Fruit fly (Drosophila melanogaster) whole organism, embryonic: ENCODE measurements around the gene frj.

Experiments used
- ATbp ChIP-seq: fragments of 200-800 bp; sonication (Bioruptor generic); optimal IDR thresholded peaks from 2 replicates; lab custom pipeline; 2017; ENCODE audit warnings: missing biosample characterization, mild to moderate bottlenecking, missing genetic modification characterization, missing genetic modification reagents
- Asciz ChIP-seq: fragments of 200-800 bp; sonication (Bioruptor generic); optimal IDR thresholded peaks from 2 replicates; lab custom pipeline; 2017; ENCODE audit warnings: missing biosample characterization, mild to moderate bottlenecking, missing genetic modification characterization, missing genetic modification reagents
- CG10321 ChIP-seq: fragments of 200-800 bp; sonication (Bioruptor generic); IDR thresholded peaks from 2 replicates; pipeline ENCODE4 v1.3.6; 2022; ENCODE audit warnings: missing biosample characterization, missing genetic modification characterization
- CG12391 ChIP-seq: fragments of 200-800 bp; sonication (Bioruptor generic); optimal IDR thresholded peaks from 3 replicates; lab custom pipeline; 2018; ENCODE audit warnings: missing biosample characterization, mild to moderate bottlenecking, missing genetic modification characterization, moderate library complexity
- CG14860 ChIP-seq: fragments of 200-800 bp; sonication (Bioruptor generic); IDR thresholded peaks from 3 replicates; pipeline ENCODE4 v1.3.6; 2022; ENCODE audit warnings: missing biosample characterization, missing genetic modification characterization; ENCODE audit not compliant: partially characterized antibody
- CG15696 ChIP-seq: fragments of 200-800 bp; sonication (Bioruptor generic); optimal IDR thresholded peaks from 2 replicates; lab custom pipeline; 2019; ENCODE audit warnings: missing biosample characterization, mild to moderate bottlenecking, missing genetic modification characterization, moderate library complexity
- CG17612 ChIP-seq: fragments of 200-800 bp; sonication (Bioruptor generic); IDR thresholded peaks from 2 replicates; pipeline ENCODE4 v1.3.6; 2022; ENCODE audit warnings: missing biosample characterization, missing genetic modification characterization
- CG18764 ChIP-seq: fragments of 200-800 bp; sonication (Bioruptor generic); optimal IDR thresholded peaks from 3 replicates; lab custom pipeline; 2016; ENCODE audit warnings: missing biosample characterization, missing genetic modification characterization
- CG2678 ChIP-seq: fragments of 200-800 bp; sonication (Bioruptor generic); optimal IDR thresholded peaks from 3 replicates; lab custom pipeline; 2019; ENCODE audit warnings: missing biosample characterization, mild to moderate bottlenecking, missing genetic modification characterization, moderate library complexity
- CG2712 ChIP-seq: fragments of 200-800 bp; optimal IDR thresholded peaks from 3 replicates; lab custom pipeline; 2019; ENCODE audit warnings: missing biosample characterization, mild to moderate bottlenecking, missing genetic modification characterization, moderate library complexity
- CG31388 ChIP-seq: fragments of 200-800 bp; sonication (Bioruptor generic); optimal IDR thresholded peaks from 2 replicates; lab custom pipeline; 2016; ENCODE audit warnings: missing biosample characterization, missing genetic modification characterization
- CG3407 ChIP-seq: fragments of 200-800 bp; sonication (Bioruptor generic); optimal IDR thresholded peaks from 2 replicates; lab custom pipeline; 2018; ENCODE audit warnings: missing biosample characterization, mild to moderate bottlenecking, missing genetic modification characterization
- CG34376 ChIP-seq: fragments of 200-800 bp; sonication (Bioruptor generic); optimal IDR thresholded peaks from 2 replicates; lab custom pipeline; 2018; ENCODE audit warnings: missing biosample characterization, mild to moderate bottlenecking, missing genetic modification characterization
- CG6683 ChIP-seq: fragments of 200-800 bp; sonication (Bioruptor generic); optimal IDR thresholded peaks from 2 replicates; lab custom pipeline; 2017; ENCODE audit warnings: missing biosample characterization, mild to moderate bottlenecking, missing genetic modification characterization, missing genetic modification reagents
- CG8290 ChIP-seq, 3 experiments: fragments of 200-800 bp; sonication (Bioruptor generic); optimal IDR thresholded peaks; 2 replicates each; lab custom pipeline; 2016 to 2019; ENCODE audit warnings: missing biosample characterization in 3 of 3, missing genetic modification characterization in 3 of 3, mild to moderate bottlenecking in 2 of 3, moderate library complexity in 1 of 3
- CG9437 ChIP-seq: fragments of 200-800 bp; sonication (Bioruptor generic); optimal IDR thresholded peaks from 2 replicates; lab custom pipeline; 2018; ENCODE audit warnings: missing biosample characterization, mild to moderate bottlenecking, missing genetic modification characterization
- Dll ChIP-seq: fragments of 200-800 bp; sonication (Bioruptor generic); IDR thresholded peaks from 4 replicates; pipeline ENCODE4 v1.3.6; 2022; ENCODE audit warnings: missing biosample characterization, missing genetic modification characterization; ENCODE audit not compliant: partially characterized antibody
- Dref ChIP-seq: fragments of 200-800 bp; sonication (Bioruptor generic); IDR thresholded peaks from 2 replicates; pipeline ENCODE4 v1.3.6; 2022; ENCODE audit warnings: missing biosample characterization, missing genetic modification characterization
- Ets65A ChIP-seq: fragments of 200-800 bp; sonication (Bioruptor generic); peaks from one replicate; lab custom pipeline; 2016; ENCODE audit warnings: missing biosample characterization, missing genetic modification characterization
- H15 ChIP-seq: fragments of 200-800 bp; sonication (Bioruptor generic); IDR thresholded peaks from 3 replicates; pipeline ENCODE4 v1.3.6; 2022; ENCODE audit warnings: missing biosample characterization, missing genetic modification characterization
- HLHmδ ChIP-seq: fragments of 200-800 bp; sonication (Bioruptor generic); optimal IDR thresholded peaks from 2 replicates; lab custom pipeline; 2018; ENCODE audit warnings: missing biosample characterization, mild to moderate bottlenecking, missing genetic modification characterization, moderate library complexity
- Hr3 ChIP-seq: fragments of 200-800 bp; sonication (Bioruptor generic); optimal IDR thresholded peaks from 3 replicates; lab custom pipeline; 2016; ENCODE audit warnings: missing biosample characterization, missing genetic modification characterization
- Kr ChIP-seq: fragments of 200-800 bp; sonication (Bioruptor generic); optimal IDR thresholded peaks from 2 replicates; lab custom pipeline; 2017; ENCODE audit warnings: missing biosample characterization, mild to moderate bottlenecking, missing genetic modification characterization
- Lpt ChIP-seq: fragments of >200 bp; optimal IDR thresholded peaks from 2 replicates; lab custom pipeline; 2018; ENCODE audit warnings: missing biosample characterization, missing genetic modification characterization
- NK7.1 ChIP-seq: fragments of 200-800 bp; sonication (Bioruptor generic); optimal IDR thresholded peaks from 3 replicates; lab custom pipeline; 2016; ENCODE audit warnings: missing biosample characterization, missing genetic modification characterization
- Nf-YC ChIP-seq: fragments of 200-800 bp; optimal IDR thresholded peaks from 3 replicates; lab custom pipeline; 2019; ENCODE audit warnings: missing biosample characterization, mild to moderate bottlenecking, missing genetic modification characterization, moderate library complexity
- NfI ChIP-seq: fragments of 200-800 bp; sonication (Bioruptor generic); optimal IDR thresholded peaks from 3 replicates; lab custom pipeline; 2018; ENCODE audit warnings: missing biosample characterization, mild to moderate bottlenecking, missing genetic modification characterization, moderate library complexity
- Rx ChIP-seq: fragments of 200-800 bp; sonication (Bioruptor generic); IDR thresholded peaks from 2 replicates; pipeline ENCODE4 v1.3.6; 2022; ENCODE audit warnings: missing biosample characterization, missing genetic modification characterization
- Scr ChIP-seq: fragments of 200-800 bp; sonication (Bioruptor generic); IDR thresholded peaks from 2 replicates; pipeline ENCODE4 v1.3.6; 2022; ENCODE audit warnings: missing biosample characterization, missing genetic modification characterization; ENCODE audit not compliant: partially characterized antibody
- Sin3A ChIP-seq: fragments of >200 bp; optimal IDR thresholded peaks from 2 replicates; lab custom pipeline; 2018
- Stat92E ChIP-seq, 3 experiments: fragments of >200 bp in 2 of 3; fragments of 200-800 bp in 1 of 3; sonication (Bioruptor generic) in 1 of 3; optimal IDR thresholded peaks; 2 replicates each; lab custom pipeline; 2017 to 2019; ENCODE audit warnings: missing biosample characterization in 3 of 3, missing genetic modification characterization in 3 of 3, mild to moderate bottlenecking in 1 of 3, moderate library complexity in 1 of 3
- Xrp1 ChIP-seq: fragments of 200-800 bp; sonication (Bioruptor generic); IDR thresholded peaks from 2 replicates; pipeline ENCODE4 v1.3.6; 2022; ENCODE audit warnings: missing biosample characterization, missing genetic modification characterization
- abd-A ChIP-seq: fragments of 200-800 bp; sonication (Bioruptor generic); optimal IDR thresholded peaks from 3 replicates; lab custom pipeline; 2019; ENCODE audit warnings: missing biosample characterization, mild to moderate bottlenecking, missing genetic modification characterization, moderate library complexity
- cad ChIP-seq: fragments of >200 bp; optimal IDR thresholded peaks from 2 replicates; lab custom pipeline; 2017; ENCODE audit warnings: missing biosample characterization, missing genetic modification characterization
- croc ChIP-seq: fragments of 200-800 bp; sonication (Bioruptor generic); conservative IDR thresholded peaks from 3 replicates; pipeline ENCODE4 v1.3.6; 2022; ENCODE audit warnings: missing biosample characterization, missing genetic modification characterization
- dati ChIP-seq: fragments of 200-800 bp; sonication (Bioruptor generic); IDR thresholded peaks from 2 replicates; pipeline ENCODE4 v1.3.6; 2022; ENCODE audit warnings: missing biosample characterization, missing genetic modification characterization
- emc ChIP-seq: fragments of 200-800 bp; sonication (Bioruptor generic); optimal IDR thresholded peaks from 2 replicates; lab custom pipeline; 2016; ENCODE audit warnings: missing biosample characterization, missing genetic modification characterization
- gem ChIP-seq: fragments of 200-800 bp; sonication (Bioruptor generic); optimal IDR thresholded peaks from 2 replicates; lab custom pipeline; 2019; ENCODE audit warnings: missing biosample characterization, mild to moderate bottlenecking, missing genetic modification characterization, moderate library complexity
- gt ChIP-seq: fragments of 200-800 bp; sonication (Bioruptor generic); IDR thresholded peaks from 2 replicates; pipeline ENCODE4 v1.3.6; 2022; ENCODE audit warnings: missing biosample characterization, missing genetic modification characterization
- hbn ChIP-seq: fragments of 200-800 bp; sonication (Bioruptor generic); IDR thresholded peaks from 2 replicates; pipeline ENCODE4 v1.3.6; 2022; ENCODE audit warnings: missing biosample characterization, missing genetic modification characterization; ENCODE audit not compliant: partially characterized antibody
- klu ChIP-seq: fragments of 200-800 bp; sonication (Bioruptor generic); IDR thresholded peaks from 2 replicates; pipeline ENCODE4 v1.3.6; 2022; ENCODE audit warnings: missing biosample characterization, missing genetic modification characterization
- lilli ChIP-seq: fragments of 200-800 bp; sonication (Bioruptor generic); optimal IDR thresholded peaks from 3 replicates; lab custom pipeline; 2016; ENCODE audit warnings: missing biosample characterization, missing genetic modification characterization
- nau ChIP-seq: fragments of 200-800 bp; sonication (Bioruptor generic); optimal IDR thresholded peaks from 3 replicates; lab custom pipeline; 2017; ENCODE audit warnings: missing biosample characterization, mild to moderate bottlenecking, missing genetic modification characterization, missing genetic modification reagents
- odd ChIP-seq: fragments of 200-800 bp; sonication (Bioruptor generic); optimal IDR thresholded peaks from 2 replicates; lab custom pipeline; 2017; ENCODE audit warnings: missing biosample characterization, mild to moderate bottlenecking, missing genetic modification characterization
- prd ChIP-seq, 3 experiments: fragments of >200 bp in 2 of 3; fragments of 200-800 bp in 1 of 3; sonication (Bioruptor generic) in 1 of 3; optimal IDR thresholded peaks in 2 of 3; IDR thresholded peaks in 1 of 3; 2 replicates in 2 of 3; 3 replicates in 1 of 3; pipeline versions ENCODE4 v1.3.6 to Lab custom; 2017 to 2022; ENCODE audit warnings: missing biosample characterization in 1 of 3, missing genetic modification characterization in 1 of 3
- ro ChIP-seq: fragments of 200-800 bp; sonication (Bioruptor generic); IDR thresholded peaks from 2 replicates; pipeline ENCODE4 v1.3.6; 2022; ENCODE audit warnings: missing biosample characterization, missing genetic modification characterization
- row ChIP-seq: fragments of 200-800 bp; sonication (Bioruptor generic); IDR thresholded peaks from 3 replicates; pipeline ENCODE4 v1.3.6; 2022; ENCODE audit warnings: missing biosample characterization, missing genetic modification characterization
- slbo ChIP-seq: fragments of 200-800 bp; sonication (Bioruptor generic); IDR thresholded peaks from 2 replicates; pipeline ENCODE4 v1.3.6; 2022; ENCODE audit warnings: missing biosample characterization, missing genetic modification characterization
- tna ChIP-seq: fragments of 200-800 bp; sonication (Bioruptor generic); IDR thresholded peaks from 2 replicates; pipeline ENCODE4 v1.3.6; 2022; ENCODE audit warnings: missing biosample characterization, missing genetic modification characterization; ENCODE audit not compliant: partially characterized antibody
- wek ChIP-seq: fragments of 200-800 bp; sonication (Bioruptor generic); optimal IDR thresholded peaks from 3 replicates; lab custom pipeline; 2018; ENCODE audit warnings: missing biosample characterization, mild to moderate bottlenecking, missing genetic modification characterization, moderate library complexity

The frj gene

DNA sequence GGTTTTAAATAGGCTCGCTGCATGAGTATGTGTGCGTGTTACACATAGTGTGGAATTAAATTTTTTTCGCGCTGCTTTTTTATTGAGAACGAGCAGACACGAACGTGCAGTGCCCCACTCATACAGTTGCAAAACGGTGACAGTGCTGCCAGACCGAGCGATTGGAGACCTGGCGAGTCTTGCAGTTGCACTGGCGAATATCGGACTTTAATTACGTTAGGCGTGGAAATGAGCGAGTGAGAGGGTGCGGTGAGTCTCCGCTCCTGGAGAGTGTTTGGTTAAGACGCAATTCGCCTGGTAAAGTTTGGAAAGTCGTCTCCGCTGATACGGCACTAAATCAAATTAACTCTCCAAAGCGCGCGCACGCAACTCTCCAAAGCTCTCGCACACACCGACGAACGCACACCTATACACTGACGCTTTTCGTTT is 25.5 kb downstream of the frj start (continued):
- peak; percentile 79 for TF ChIP-seq Ets65A (GFP tag; lab: Kevin White, UChicago)
- peak; percentile 90 for TF ChIP-seq abd-A (tag; lab: Kevin White, UChicago)
- TF ChIP-seq cad (GFP tag; lab: Kevin White, UChicago) = no peak
- no peak for TF ChIP-seq lilli
- peak; percentile 16; the same call in 1 of the 2 replicates for TF ChIP-seq slbo (GFP tag; lab: Robert Waterston, UW)
- no peak for TF ChIP-seq gem
- TF ChIP-seq Lpt = no peak
- TF ChIP-seq CG3407 = no peak
- TF ChIP-seq Nf-YC = peak; percentile 52
- no peak for TF ChIP-seq CG2678 (tag; lab: Kevin White, UChicago)
- no peak for TF ChIP-seq CG18764 (GFP tag; lab: Kevin White, UChicago)
- no peak for TF ChIP-seq NfI (GFP tag; lab: Kevin White, UChicago)
- TF ChIP-seq CG2712 (tag; lab: Kevin White, UChicago) = no peak
- TF ChIP-seq gt (GFP tag; lab: Robert Waterston, UW) = no peak
- TF ChIP-seq H15 = no peak
- peak; percentile 71 for TF ChIP-seq CG9437
- TF ChIP-seq wek (GFP tag; lab: Kevin White, UChicago) = no peak
- no peak for TF ChIP-seq ro (GFP tag; lab: Robert Waterston, UW)
- TF ChIP-seq CG10321 (GFP tag; lab: Robert Waterston, UW) = no peak
- TF ChIP-seq HLHmδ (GFP tag; lab: Kevin White, UChicago) = no peak
- TF ChIP-seq CG6683 (GFP tag; lab: Kevin White, UChicago) = no peak
- no peak for TF ChIP-seq dati (GFP tag; lab: Robert Waterston, UW)
- no peak for TF ChIP-seq Kr (GFP tag; lab: Kevin White, UChicago)
- no peak for TF ChIP-seq Sin3A (lab: Kevin White, UChicago)
- TF ChIP-seq Dll = no peak; the same call in 3 of the 4 replicates
- TF ChIP-seq row (GFP tag; lab: Robert Waterston, UW) = peak; percentile 22; the same call in 1 of the 3 replicates
- no peak for TF ChIP-seq croc (GFP tag; lab: Robert Waterston, UW)
- TF ChIP-seq NK7.1 (GFP tag; lab: Kevin White, UChicago) = no peak
- no peak for TF ChIP-seq tna (GFP tag; lab: Robert Waterston, UW)
- TF ChIP-seq Hr3 (GFP tag; lab: Kevin White, UChicago) = no peak
- no peak for TF ChIP-seq Stat92E (GFP tag; optimal IDR thresholded peaks at IDR 0.05; lab: Kevin White, UChicago)
- no peak for TF ChIP-seq nau (GFP tag; lab: Kevin White, UChicago)
- 0 out of 2 replicates have a peak, but pooled peaks have one; percentile 15 for TF ChIP-seq Xrp1 (GFP tag; lab: Robert Waterston, UW)
- no peak for TF ChIP-seq CG17612
- no peak for TF ChIP-seq Scr (GFP tag; lab: Robert Waterston, UW)
- no peak for TF ChIP-seq CG8290 (GFP tag; optimal IDR thresholded peaks at IDR 0.05; lab: Kevin White, UChicago)
- TF ChIP-seq CG8290 (tag; optimal IDR thresholded peaks at IDR 0.05; lab: Kevin White, UChicago) = peak in 1 of 2 experiments; percentile 30
- TF ChIP-seq ATbp = no peak
- TF ChIP-seq Dref (GFP tag; lab: Robert Waterston, UW) = peak; percentile 38; the same call in 1 of the 2 replicates
- no peak for TF ChIP-seq CG14860
- no peak for TF ChIP-seq CG31388
- no peak for TF ChIP-seq prd (optimal IDR thresholded peaks at IDR 0.05; lab: Kevin White, UChicago)
- no peak for TF ChIP-seq prd (GFP tag; IDR thresholded peaks at IDR 0.05; lab: Robert Waterston, UW)
- no peak for TF ChIP-seq Rx (GFP tag; lab: Robert Waterston, UW)
- no peak for TF ChIP-seq odd (GFP tag; lab: Kevin White, UChicago)
- peak; percentile 35 for TF ChIP-seq hbn (GFP tag; lab: Robert Waterston, UW)
- TF ChIP-seq klu (GFP tag; lab: Robert Waterston, UW) = no peak
- TF ChIP-seq CG34376 = peak; percentile 77
- TF ChIP-seq CG12391 (tag; lab: Kevin White, UChicago) = no peak
- no peak for TF ChIP-seq Asciz (GFP tag; lab: Kevin White, UChicago)
- no peak for TF ChIP-seq CG15696 (tag; lab: Kevin White, UChicago)
- no peak for TF ChIP-seq emc
